Fruit fly (Drosophila melanogaster) whole organism, wandering third instar larva: ENCODE data around the gene Tehao.

Source experiments
- CG32264 ChIP-seq: fragments of 200-800 bp; sonication (Bioruptor generic); optimal IDR thresholded peaks from 2 replicates; lab custom pipeline; 2016; ENCODE audit warnings: missing biosample characterization, missing genetic modification characterization
- Dfd ChIP-seq: fragments of >200 bp; optimal IDR thresholded peaks from 2 replicates; lab custom pipeline; 2017; ENCODE audit warnings: missing biosample characterization, missing genetic modification characterization
- Hnf4 ChIP-seq: fragments of 200-800 bp; sonication (Bioruptor generic); optimal IDR thresholded peaks from 2 replicates; lab custom pipeline; 2016; ENCODE audit warnings: missing biosample characterization, mild to moderate bottlenecking, missing genetic modification characterization
- Hr78 ChIP-seq: fragments of >200 bp; optimal IDR thresholded peaks from 2 replicates; lab custom pipeline; 2017; ENCODE audit warnings: missing biosample characterization, missing genetic modification characterization
- Mio ChIP-seq: sonication (Bioruptor generic); optimal IDR thresholded peaks from 2 replicates; lab custom pipeline; 2016; ENCODE audit warnings: missing biosample characterization, missing genetic modification characterization
- Rel ChIP-seq, 2 experiments: fragments of 200-800 bp; sonication (Bioruptor generic) in 1 of 2; optimal IDR thresholded peaks; 2 replicates in 1 of 2; 3 replicates in 1 of 2; lab custom pipeline; 2016 to 2019; ENCODE audit warnings: mild to moderate bottlenecking in 2 of 2, missing biosample characterization in 2 of 2, missing genetic modification characterization in 2 of 2, moderate library complexity in 1 of 2
- Sp1 ChIP-seq: fragments of 200-800 bp; sonication (Bioruptor generic); optimal IDR thresholded peaks from 3 replicates; lab custom pipeline; 2019; ENCODE audit warnings: missing biosample characterization, mild to moderate bottlenecking, missing genetic modification characterization, moderate library complexity
- Vsx2 ChIP-seq: fragments of 200-300, 225-300 bp; sonication (Bioruptor generic); optimal IDR thresholded peaks from 2 replicates; lab custom pipeline; 2018; ENCODE audit warnings: missing biosample characterization, missing genetic modification characterization; ENCODE audit not compliant: partially characterized antibody
- dsf ChIP-seq: sonication (Bioruptor generic); optimal IDR thresholded peaks from 2 replicates; lab custom pipeline; 2016; ENCODE audit warnings: missing biosample characterization, missing genetic modification characterization, borderline replicate concordance
- h ChIP-seq: fragments of 200-800 bp; sonication (Bioruptor generic); optimal IDR thresholded peaks from 3 replicates; lab custom pipeline; 2016; ENCODE audit warnings: missing biosample characterization, mild to moderate bottlenecking, missing genetic modification characterization
- lola ChIP-seq: fragments of >200 bp; optimal IDR thresholded peaks from 2 replicates; lab custom pipeline; 2017; ENCODE audit warnings: missing biosample characterization, missing genetic modification characterization
- pan ChIP-seq: fragments of >200 bp; optimal IDR thresholded peaks from 2 replicates; lab custom pipeline; 2017
- psq ChIP-seq: fragments of 200-800 bp; sonication (Bioruptor generic); optimal IDR thresholded peaks from 3 replicates; lab custom pipeline; 2017; ENCODE audit warnings: missing biosample characterization, mild to moderate bottlenecking, missing genetic modification characterization, moderate library complexity
- tai ChIP-seq: sonication (Bioruptor generic); optimal IDR thresholded peaks from 2 replicates; lab custom pipeline; 2016; ENCODE audit warnings: missing biosample characterization, missing genetic modification characterization

DNA sequence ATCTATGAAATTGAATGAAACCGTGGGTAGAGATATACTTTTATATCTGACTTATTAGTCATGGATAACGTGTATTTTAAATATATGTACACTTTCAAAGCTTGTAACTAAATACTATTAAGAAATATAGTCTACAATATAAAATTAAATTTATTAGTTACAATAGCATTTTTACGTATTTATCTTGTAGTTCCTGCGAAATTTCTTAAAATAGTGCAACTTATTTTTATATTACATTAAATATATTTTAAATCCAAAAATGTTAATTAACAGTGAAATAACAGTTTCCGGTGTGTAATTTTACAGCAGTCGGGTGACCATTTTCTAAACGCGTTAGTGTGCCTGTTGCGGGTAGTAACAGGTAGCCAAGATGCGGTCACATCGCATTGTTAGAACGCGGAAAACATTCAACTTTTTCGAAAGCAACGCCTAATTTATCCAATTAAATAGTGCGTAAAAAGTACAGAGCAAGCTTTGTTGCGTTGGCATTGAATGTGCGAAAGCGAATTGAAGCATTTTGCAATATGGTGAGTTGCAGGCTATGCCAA, 36.7 kb upstream of the Tehao start, which contains the start of the genes CG10859 and CG7110:
- no peak for TF ChIP-seq Hr78 (GFP tag; lab: Kevin White, UChicago)
- no peak for TF ChIP-seq dsf (GFP tag; lab: Kevin White, UChicago)
- no peak for TF ChIP-seq Dfd (GFP tag; lab: Kevin White, UChicago)
- TF ChIP-seq Vsx2 (GFP tag; lab: Kevin White, UChicago) = no peak
- TF ChIP-seq pan (lab: Kevin White, UChicago) = no peak
- no peak for TF ChIP-seq psq (GFP tag; lab: Kevin White, UChicago)
- TF ChIP-seq Mio (GFP tag; lab: Kevin White, UChicago) = no peak
- TF ChIP-seq CG32264 (GFP tag; lab: Kevin White, UChicago) = no peak
- no peak for TF ChIP-seq Hnf4 (GFP tag; lab: Kevin White, UChicago)
- peak; percentile 21 for TF ChIP-seq h (GFP tag; lab: Kevin White, UChicago)
- TF ChIP-seq lola (GFP tag; lab: Kevin White, UChicago) = no peak
- no peak for TF ChIP-seq tai (GFP tag; lab: Kevin White, UChicago)
- TF ChIP-seq Rel (GFP tag; optimal IDR thresholded peaks at IDR 0.05; lab: Kevin White, UChicago) = no peak
- no peak for TF ChIP-seq Rel (tag; optimal IDR thresholded peaks at IDR 0.05; lab: Kevin White, UChicago)
- peak; percentile 62 for TF ChIP-seq Sp1
